Worm (Caenorhabditis elegans): ENCODE results near the gene F32D8.7.

F32D8.7 gene

ce11 chrV:10894601-10895000, 3.6 kb upstream of the F32D8.7 start, which contains the start of the genes F32D8.14 and F32D8.5:
Gene F32D8.14 (minus strand): TSS chrV:10894788.
Gene F32D8.5 (plus strand): TSS chrV:10894800.
- peak; percentile 51 for TF ChIP-seq ceh-28 (tag; optimal IDR thresholded peaks at IDR 0.05)
- TF ChIP-seq eor-1 (tag; optimal IDR thresholded peaks at IDR 0.05): no peak
- TF ChIP-seq pqm-1 (tag; optimal IDR thresholded peaks at IDR 0.05): peak; percentile 40
- no peak for TF ChIP-seq elt-3 (tag; optimal IDR thresholded peaks at IDR 0.05)
- peak; percentile 42 for TF ChIP-seq ZK546.5 (tag; optimal IDR thresholded peaks at IDR 0.05)
- no peak for TF ChIP-seq ceh-16 (tag; optimal IDR thresholded peaks at IDR 0.05)
- no peak for TF ChIP-seq nhr-77 (tag; optimal IDR thresholded peaks at IDR 0.05)
- TF ChIP-seq ztf-4 (tag; optimal IDR thresholded peaks at IDR 0.05): peak; percentile 53
- peak; percentile 5 for TF ChIP-seq ceh-82 (tag; optimal IDR thresholded peaks at IDR 0.05)
- peak; percentile 81 for TF ChIP-seq pha-4 (tag; optimal IDR thresholded peaks at IDR 0.05)
- no peak for TF ChIP-seq egl-27 (tag; optimal IDR thresholded peaks at IDR 0.05)
- TF ChIP-seq egl-5 (tag; optimal IDR thresholded peaks at IDR 0.05): peak; percentile 79
- TF ChIP-seq nfya-1 (tag; optimal IDR thresholded peaks at IDR 0.05; ENCODE audit: insufficient read depth): peak; percentile 81
- TF ChIP-seq nhr-28 (tag; optimal IDR thresholded peaks at IDR 0.05): no peak
- peak; percentile 50 for TF ChIP-seq lsy-12 (tag; optimal IDR thresholded peaks at IDR 0.05)
- TF ChIP-seq elt-2 (tag; optimal IDR thresholded peaks at IDR 0.05): peak; percentile 42
- peak; percentile 41 for TF ChIP-seq R02D3.7 (tag; optimal IDR thresholded peaks at IDR 0.05)
- TF ChIP-seq nhr-12 (tag; optimal IDR thresholded peaks at IDR 0.05): no peak
- no peak for TF ChIP-seq aly-2 (tag; optimal IDR thresholded peaks at IDR 0.05)
- no peak for TF ChIP-seq nhr-237 (tag; optimal IDR thresholded peaks at IDR 0.05)
- TF ChIP-seq lin-39 (tag; optimal IDR thresholded peaks at IDR 0.05): peak; percentile 90
- TF ChIP-seq elt-1 (tag; optimal IDR thresholded peaks at IDR 0.05): peak; percentile 65
- no peak for TF ChIP-seq mml-1 (tag; optimal IDR thresholded peaks at IDR 0.05)
- TF ChIP-seq lin-15B (tag; optimal IDR thresholded peaks at IDR 0.05): peak; percentile 92
- no peak for TF ChIP-seq tbx-2 (tag; optimal IDR thresholded peaks at IDR 0.05)
- TF ChIP-seq hmg-11 (tag; optimal IDR thresholded peaks at IDR 0.05): peak; percentile 53
- TF ChIP-seq snpc-4 (tag; optimal IDR thresholded peaks at IDR 0.05): peak; percentile 88
- TF ChIP-seq ama-1 (optimal IDR thresholded peaks at IDR 0.05): peak; percentile 19
- TF ChIP-seq nhr-23 (tag; optimal IDR thresholded peaks at IDR 0.05): peak; percentile 91
- peak; percentile 93 for TF ChIP-seq nhr-43 (tag; optimal IDR thresholded peaks at IDR 0.05; ENCODE audit: poor library complexity, severe bottlenecking)
- peak; percentile 88 for TF ChIP-seq nhr-25 (tag; optimal IDR thresholded peaks at IDR 0.05)
- TF ChIP-seq skn-1 (tag; optimal IDR thresholded peaks at IDR 0.05): peak; percentile 50
- TF ChIP-seq nhr-67 (tag; optimal IDR thresholded peaks at IDR 0.05): no peak

- TF ChIP-seq tbx-2 (tag; optimal IDR thresholded peaks at IDR 0.05) (no peak), nhr-23 (tag; optimal IDR thresholded peaks at IDR 0.05) (peak; percentile 18), nhr-43 (tag; optimal IDR thresholded peaks at IDR 0.05; ENCODE audit: poor library complexity, severe bottlenecking) (peak; percentile 5), daf-12 (tag; optimal IDR thresholded peaks at IDR 0.05) (no peak)
Observed at ce11 chrV:10896295-10896694, 1.9 kb upstream of the F32D8.7 start, which contains the start of gene F32D8.13. Gene F32D8.13 (minus strand): TSS chrV:10896543.

- TF ChIP-seq elt-1 (tag; optimal IDR thresholded peaks at IDR 0.05) (no peak), elt-2 (tag; optimal IDR thresholded peaks at IDR 0.05) (no peak), pqm-1 (tag; optimal IDR thresholded peaks at IDR 0.05) (no peak), R02D3.7 (tag; optimal IDR thresholded peaks at IDR 0.05) (no peak), egl-27 (tag; optimal IDR thresholded peaks at IDR 0.05) (no peak), nhr-11 (tag; optimal IDR thresholded peaks at IDR 0.05) (no peak), egl-5 (tag; optimal IDR thresholded peaks at IDR 0.05) (no peak), nhr-25 (tag; optimal IDR thresholded peaks at IDR 0.05) (no peak), ceh-28 (tag; optimal IDR thresholded peaks at IDR 0.05) (no peak), fkh-10 (GFP tag; optimal IDR thresholded peaks at IDR 0.05) (no peak), nhr-28 (tag; optimal IDR thresholded peaks at IDR 0.05) (no peak)
Observed at ce11 chrV:10896706-10897105, 1.5 kb upstream of the F32D8.7 start.

- TF ChIP-seq nhr-12 (tag; optimal IDR thresholded peaks at IDR 0.05): no peak
- TF ChIP-seq pqm-1 (tag; optimal IDR thresholded peaks at IDR 0.05): no peak
- TF ChIP-seq elt-1 (tag; optimal IDR thresholded peaks at IDR 0.05): no peak
- TF ChIP-seq ztf-4 (tag; optimal IDR thresholded peaks at IDR 0.05): no peak
- no peak for TF ChIP-seq nhr-25 (tag; optimal IDR thresholded peaks at IDR 0.05)
- TF ChIP-seq R02D3.7 (tag; optimal IDR thresholded peaks at IDR 0.05): no peak
- TF ChIP-seq unc-39 (tag; optimal IDR thresholded peaks at IDR 0.05): no peak
- no peak for TF ChIP-seq egl-27 (tag; optimal IDR thresholded peaks at IDR 0.05)
- no peak for TF ChIP-seq ceh-9 (tag; optimal IDR thresholded peaks at IDR 0.05)
- no peak for TF ChIP-seq lin-15B (tag; optimal IDR thresholded peaks at IDR 0.05)
- TF ChIP-seq nhr-43 (tag; optimal IDR thresholded peaks at IDR 0.05; ENCODE audit: poor library complexity, severe bottlenecking): no peak
- TF ChIP-seq nhr-23 (tag; optimal IDR thresholded peaks at IDR 0.05): no peak
- TF ChIP-seq snpc-4 (tag; optimal IDR thresholded peaks at IDR 0.05): no peak
- TF ChIP-seq ZK546.5 (tag; optimal IDR thresholded peaks at IDR 0.05): no peak
- TF ChIP-seq tbx-2 (tag; optimal IDR thresholded peaks at IDR 0.05): no peak
Observed at ce11 chrV:10897106-10897171, 1.3 kb upstream of the F32D8.7 start, which contains the start of gene sec-61.G. Gene sec-61.G (minus strand): TSS chrV:10897143.
